Fruit fly (Drosophila melanogaster) whole organism, embryonic: Measurements from ENCODE around the gene qjt.

Source experiments
- BtbVII ChIP-seq: fragments of 200-800 bp; sonication (Bioruptor generic); optimal IDR thresholded peaks from 3 replicates; lab custom pipeline; 2017; ENCODE audit warnings: missing biosample characterization, mild to moderate bottlenecking, missing genetic modification characterization
- CG1233 ChIP-seq: fragments of 200-800 bp; sonication (Bioruptor generic); optimal IDR thresholded peaks from 4 replicates; lab custom pipeline; 2018; ENCODE audit warnings: missing biosample characterization, mild to moderate bottlenecking, missing genetic modification characterization
- CG13296 ChIP-seq: fragments of 200-800 bp; sonication (Bioruptor generic); optimal IDR thresholded peaks from 3 replicates; lab custom pipeline; 2018; ENCODE audit warnings: missing biosample characterization, mild to moderate bottlenecking, missing genetic modification characterization
- CG13424 ChIP-seq: fragments of 200-800 bp; sonication (Bioruptor generic); optimal IDR thresholded peaks from 2 replicates; lab custom pipeline; 2019; ENCODE audit warnings: missing biosample characterization, mild to moderate bottlenecking, missing genetic modification characterization, moderate library complexity
- CG15479 ChIP-seq: fragments of 200-800 bp; sonication (Bioruptor generic); optimal IDR thresholded peaks from 3 replicates; lab custom pipeline; 2019; ENCODE audit warnings: missing biosample characterization, mild to moderate bottlenecking, missing genetic modification characterization, moderate library complexity
- CG3065 ChIP-seq: fragments of 200-800 bp; sonication (Bioruptor generic); optimal IDR thresholded peaks from 2 replicates; lab custom pipeline; 2016; ENCODE audit warnings: missing biosample characterization, missing genetic modification characterization
- CG31441 ChIP-seq: fragments of 200-800 bp; sonication (Bioruptor generic); IDR thresholded peaks from 2 replicates; pipeline ENCODE4 v1.3.6; 2022; ENCODE audit warnings: missing biosample characterization, missing genetic modification characterization
- CG33213 ChIP-seq: fragments of 200-800 bp; sonication (Bioruptor generic); optimal IDR thresholded peaks from 3 replicates; lab custom pipeline; 2016; ENCODE audit warnings: missing biosample characterization, missing genetic modification characterization
- CG5953 ChIP-seq: fragments of 200-800 bp; sonication (Bioruptor generic); IDR thresholded peaks from 2 replicates; pipeline ENCODE4 v1.3.6; 2022; ENCODE audit warnings: missing biosample characterization, missing genetic modification characterization
- CG7839 ChIP-seq: fragments of 200-800 bp; sonication (Bioruptor generic); optimal IDR thresholded peaks from 3 replicates; lab custom pipeline; 2018; ENCODE audit warnings: missing biosample characterization, mild to moderate bottlenecking, missing genetic modification characterization, moderate library complexity
- CG9797 ChIP-seq: fragments of 200-800 bp; sonication (Bioruptor generic); optimal IDR thresholded peaks from 3 replicates; lab custom pipeline; 2018; ENCODE audit warnings: missing biosample characterization, mild to moderate bottlenecking, missing genetic modification characterization
- CG9817 ChIP-seq: fragments of 200-800 bp; sonication (Bioruptor generic); optimal IDR thresholded peaks from 2 replicates; lab custom pipeline; 2018; ENCODE audit warnings: missing biosample characterization, mild to moderate bottlenecking, missing genetic modification characterization, moderate library complexity
- CHES-1-like ChIP-seq: fragments of 200-800 bp; sonication (Bioruptor generic); optimal IDR thresholded peaks from 2 replicates; lab custom pipeline; 2016; ENCODE audit warnings: missing biosample characterization, missing genetic modification characterization
- Dfd ChIP-seq, 2 experiments: fragments of >200 bp; optimal IDR thresholded peaks; 2 replicates each; lab custom pipeline; 2017; ENCODE audit warnings: missing biosample characterization in 2 of 2, missing genetic modification characterization in 2 of 2
- Dip2 ChIP-seq: fragments of 200-800 bp; sonication (Bioruptor generic); IDR thresholded peaks from 2 replicates; pipeline ENCODE4 v1.3.6; 2022; ENCODE audit warnings: missing biosample characterization, missing genetic modification characterization
- E2f1 ChIP-seq: fragments of 200-800 bp; sonication (Bioruptor generic); IDR thresholded peaks from 2 replicates; pipeline ENCODE4 v1.3.6; 2022; ENCODE audit warnings: missing biosample characterization, missing genetic modification characterization
- Fer3 ChIP-seq: fragments of 200-800 bp; sonication (Bioruptor generic); optimal IDR thresholded peaks from 2 replicates; lab custom pipeline; 2018; ENCODE audit warnings: missing biosample characterization, mild to moderate bottlenecking, missing genetic modification characterization, moderate library complexity
- GATAe ChIP-seq: fragments of 200-800 bp; sonication (Bioruptor generic); conservative IDR thresholded peaks from 2 replicates; pipeline ENCODE4 v1.3.6; 2022; ENCODE audit warnings: missing biosample characterization, missing genetic modification characterization
- Gsc ChIP-seq: fragments of 200-800 bp; sonication (Bioruptor generic); IDR thresholded peaks from 2 replicates; pipeline ENCODE4 v1.3.6; 2022; ENCODE audit warnings: missing biosample characterization, missing genetic modification characterization
- HLHmδ ChIP-seq: fragments of 200-800 bp; sonication (Bioruptor generic); optimal IDR thresholded peaks from 2 replicates; lab custom pipeline; 2018; ENCODE audit warnings: missing biosample characterization, mild to moderate bottlenecking, missing genetic modification characterization, moderate library complexity
- Hey ChIP-seq: fragments of 200-800 bp; sonication (Bioruptor generic); optimal IDR thresholded peaks from 3 replicates; lab custom pipeline; 2018; ENCODE audit warnings: missing biosample characterization, mild to moderate bottlenecking, missing genetic modification characterization
- HmgZ ChIP-seq: fragments of 200-800 bp; sonication (Bioruptor generic); optimal IDR thresholded peaks from 2 replicates; lab custom pipeline; 2018; ENCODE audit warnings: missing biosample characterization, mild to moderate bottlenecking, missing genetic modification characterization
- Hmr ChIP-seq: fragments of 200-800 bp; sonication (Bioruptor generic); optimal IDR thresholded peaks from 3 replicates; lab custom pipeline; 2017; ENCODE audit warnings: mild to moderate bottlenecking, missing biosample characterization, missing genetic modification reagents, missing genetic modification characterization
- Med ChIP-seq: fragments of 200-800 bp; sonication (Bioruptor generic); peaks from one replicate; lab custom pipeline; 2016; ENCODE audit warnings: missing biosample characterization, missing genetic modification characterization, mild to moderate bottlenecking, inconsistent platforms, moderate library complexity
- Nf-YA ChIP-seq: fragments of 200-800 bp; sonication (Bioruptor generic); IDR thresholded peaks from 2 replicates; pipeline ENCODE4 v1.3.6; 2022; ENCODE audit warnings: missing biosample characterization, missing genetic modification characterization
- Nf-YC ChIP-seq: fragments of 200-800 bp; optimal IDR thresholded peaks from 3 replicates; lab custom pipeline; 2019; ENCODE audit warnings: missing biosample characterization, mild to moderate bottlenecking, missing genetic modification characterization, moderate library complexity
- Pdp1 ChIP-seq, 2 experiments: fragments of 200-800 bp; sonication (Bioruptor generic); optimal IDR thresholded peaks; 3 replicates each; lab custom pipeline; 2016; ENCODE audit warnings: missing biosample characterization in 2 of 2, missing genetic modification characterization in 2 of 2, mild to moderate bottlenecking in 1 of 2, moderate library complexity in 1 of 2
- Rfx ChIP-seq: fragments of 200-800 bp; sonication (Bioruptor generic); IDR thresholded peaks from 2 replicates; pipeline ENCODE4 v1.3.6; 2022; ENCODE audit warnings: missing biosample characterization, missing genetic modification characterization
- Usf ChIP-seq: fragments of 200-800 bp; sonication (Bioruptor generic); optimal IDR thresholded peaks from 2 replicates; lab custom pipeline; 2017; ENCODE audit warnings: missing genotype, missing biosample characterization, missing genetic modification characterization
- al ChIP-seq: fragments of 200-800 bp; sonication (Bioruptor generic); IDR thresholded peaks from 2 replicates; pipeline ENCODE4 v1.3.6; 2022; ENCODE audit warnings: missing biosample characterization, missing genetic modification characterization
- az2 ChIP-seq: fragments of 200-800 bp; sonication (Bioruptor generic); optimal IDR thresholded peaks from 3 replicates; lab custom pipeline; 2016; ENCODE audit warnings: missing biosample characterization, missing genetic modification characterization
- bab2 ChIP-seq: fragments of 200-800 bp; sonication (Bioruptor generic); optimal IDR thresholded peaks from 2 replicates; lab custom pipeline; 2016; ENCODE audit warnings: missing biosample characterization, missing genetic modification characterization
- dm ChIP-seq: fragments of 200-800 bp; sonication (Bioruptor generic); optimal IDR thresholded peaks from 3 replicates; lab custom pipeline; 2016; ENCODE audit warnings: missing biosample characterization, missing genetic modification characterization
- gce ChIP-seq: fragments of 200-800 bp; sonication (Bioruptor generic); IDR thresholded peaks from 3 replicates; pipeline ENCODE4 v1.3.6; 2022; ENCODE audit warnings: missing biosample characterization, missing genetic modification characterization
- gcm2 ChIP-seq: fragments of 200-800 bp; sonication (Bioruptor generic); optimal IDR thresholded peaks from 2 replicates; lab custom pipeline; 2016; ENCODE audit warnings: missing biosample characterization, missing genetic modification characterization
- grau ChIP-seq: fragments of 200-800 bp; optimal IDR thresholded peaks from 3 replicates; lab custom pipeline; 2019; ENCODE audit warnings: missing biosample characterization, mild to moderate bottlenecking, missing genetic modification characterization, moderate library complexity
- gro ChIP-seq: fragments of 200-800 bp; sonication (Bioruptor generic); optimal IDR thresholded peaks from 2 replicates; lab custom pipeline; 2016; ENCODE audit warnings: missing biosample characterization, missing genetic modification characterization
- lilli ChIP-seq: fragments of 200-800 bp; sonication (Bioruptor generic); optimal IDR thresholded peaks from 3 replicates; lab custom pipeline; 2016; ENCODE audit warnings: missing biosample characterization, missing genetic modification characterization
- lola ChIP-seq, 3 experiments: fragments of >200 bp in 2 of 3; fragments of 200-800 bp in 1 of 3; sonication (Bioruptor generic) in 1 of 3; optimal IDR thresholded peaks; 2 replicates each; lab custom pipeline; 2017 to 2019; ENCODE audit warnings: missing biosample characterization in 3 of 3, missing genetic modification characterization in 3 of 3, mild to moderate bottlenecking in 1 of 3, moderate library complexity in 1 of 3
- mirr ChIP-seq: fragments of 200-800 bp; sonication (Bioruptor generic); optimal IDR thresholded peaks from 3 replicates; lab custom pipeline; 2018; ENCODE audit warnings: missing biosample characterization, mild to moderate bottlenecking, missing genetic modification characterization
- oc ChIP-seq: fragments of 200-800 bp; sonication (Bioruptor generic); optimal IDR thresholded peaks from 2 replicates; lab custom pipeline; 2018; ENCODE audit warnings: missing biosample characterization, mild to moderate bottlenecking, missing genetic modification characterization, moderate library complexity
- pfk ChIP-seq: fragments of 200-800 bp; sonication (Bioruptor generic); optimal IDR thresholded peaks from 2 replicates; lab custom pipeline; 2018; ENCODE audit warnings: missing biosample characterization, mild to moderate bottlenecking, missing genetic modification characterization, moderate library complexity
- phol ChIP-seq: fragments of 200-800 bp; sonication (Bioruptor generic); optimal IDR thresholded peaks from 3 replicates; lab custom pipeline; 2018; ENCODE audit warnings: missing biosample characterization, mild to moderate bottlenecking, missing genetic modification characterization, moderate library complexity
- pzg ChIP-seq: fragments of 200-800 bp; sonication (Bioruptor generic); optimal IDR thresholded peaks from 3 replicates; lab custom pipeline; 2018; ENCODE audit warnings: missing biosample characterization, mild to moderate bottlenecking, missing genetic modification characterization, moderate library complexity
- rib ChIP-seq: fragments of 200-800 bp; sonication (Bioruptor generic); IDR thresholded peaks from 2 replicates; pipeline ENCODE4 v1.3.6; 2022; ENCODE audit warnings: missing biosample characterization, missing genetic modification characterization
- row ChIP-seq: fragments of 200-800 bp; sonication (Bioruptor generic); IDR thresholded peaks from 3 replicates; pipeline ENCODE4 v1.3.6; 2022; ENCODE audit warnings: missing biosample characterization, missing genetic modification characterization
- sens ChIP-seq: fragments of 200-800 bp; sonication (Bioruptor generic); peaks from one replicate; lab custom pipeline; 2016; ENCODE audit warnings: missing biosample characterization, missing genetic modification characterization
- slbo ChIP-seq: fragments of 200-800 bp; sonication (Bioruptor generic); IDR thresholded peaks from 2 replicates; pipeline ENCODE4 v1.3.6; 2022; ENCODE audit warnings: missing biosample characterization, missing genetic modification characterization
- ttk ChIP-seq: fragments of 200-800 bp; sonication (Bioruptor generic); IDR thresholded peaks from 2 replicates; pipeline ENCODE4 v2.1.2; 2022; ENCODE audit warnings: missing biosample characterization, missing genetic modification characterization
- wor ChIP-seq: fragments of 200-800 bp; sonication (Bioruptor generic); IDR thresholded peaks from 2 replicates; pipeline ENCODE4 v1.3.6; 2022; ENCODE audit warnings: missing biosample characterization, missing genetic modification characterization
- zf30C ChIP-seq: fragments of 200-800 bp; sonication (Bioruptor generic); optimal IDR thresholded peaks from 3 replicates; lab custom pipeline; 2018; ENCODE audit warnings: missing biosample characterization, mild to moderate bottlenecking, missing genetic modification characterization

qjt gene

dm6 chr3L:17430957-17431585 lies 47.8 kb upstream of the qjt start (continued):
- TF ChIP-seq rib = no peak
- TF ChIP-seq ttk = no peak
- peak; percentile 35; the same call in 1 of the 3 replicates for TF ChIP-seq row (GFP tag; lab: Robert Waterston, UW)
- TF ChIP-seq CG3065 (GFP tag; lab: Kevin White, UChicago) = no peak
- TF ChIP-seq dm (GFP tag; lab: Kevin White, UChicago) = no peak
- no peak for TF ChIP-seq CG5953 (GFP tag; lab: Robert Waterston, UW)
- no peak for TF ChIP-seq GATAe
- TF ChIP-seq pfk (GFP tag; lab: Kevin White, UChicago) = peak; percentile 81
- TF ChIP-seq HmgZ = no peak
- peak; percentile 12 for TF ChIP-seq CHES-1-like (GFP tag; lab: Kevin White, UChicago)
- TF ChIP-seq az2 (GFP tag; lab: Kevin White, UChicago) = no peak
- TF ChIP-seq CG1233 (GFP tag; lab: Kevin White, UChicago) = no peak
- no peak for TF ChIP-seq Dfd (GFP tag; optimal IDR thresholded peaks at IDR 0.05; lab: Kevin White, UChicago)
- no peak for TF ChIP-seq Dip2 (GFP tag; lab: Robert Waterston, UW)
- no peak for TF ChIP-seq Gsc
- TF ChIP-seq CG9817 (tag; lab: Kevin White, UChicago) = peak; percentile 5
- TF ChIP-seq CG33213 (GFP tag; lab: Kevin White, UChicago) = peak; percentile 8
- TF ChIP-seq wor = no peak
- no peak for TF ChIP-seq Hey
- no peak for TF ChIP-seq CG9797
- no peak for TF ChIP-seq gce (GFP tag; lab: Robert Waterston, UW)
- TF ChIP-seq al (GFP tag; lab: Robert Waterston, UW) = no peak
- no peak for TF ChIP-seq pzg (GFP tag; lab: Kevin White, UChicago)
- TF ChIP-seq sens = peak; percentile 79
- TF ChIP-seq Pdp1 (GFP tag; optimal IDR thresholded peaks at IDR 0.05; lab: Kevin White, UChicago) = no peak
- peak; percentile 14 for TF ChIP-seq lilli
- TF ChIP-seq Nf-YA (GFP tag; lab: Robert Waterston, UW) = no peak
- peak; percentile 11 for TF ChIP-seq CG13296 (GFP tag; lab: Kevin White, UChicago)
- TF ChIP-seq oc = no peak
- peak; percentile 21 for TF ChIP-seq CG7839 (tag; lab: Kevin White, UChicago)
- TF ChIP-seq gro (GFP tag; lab: Kevin White, UChicago) = peak; percentile 7
- TF ChIP-seq gcm2 (GFP tag; lab: Kevin White, UChicago) = no peak
- no peak for TF ChIP-seq Usf (GFP tag; lab: Kevin White, UChicago)
- no peak for TF ChIP-seq grau
- TF ChIP-seq E2f1 (GFP tag; lab: Robert Waterston, UW) = no peak
- peak; percentile 49 for TF ChIP-seq Hmr (GFP tag; lab: Kevin White, UChicago)
- peak; percentile 33; the same call in 1 of the 2 replicates for TF ChIP-seq Rfx (GFP tag; lab: Robert Waterston, UW)
- peak; percentile 26 for TF ChIP-seq Fer3 (tag; lab: Kevin White, UChicago)
- no peak for TF ChIP-seq CG31441
- TF ChIP-seq CG13424 (tag; lab: Kevin White, UChicago) = no peak
- no peak for TF ChIP-seq lola (GFP tag; optimal IDR thresholded peaks at IDR 0.05; lab: Kevin White, UChicago)
- TF ChIP-seq CG15479 (GFP tag; lab: Kevin White, UChicago) = no peak
- no peak for TF ChIP-seq Nf-YC (tag; lab: Kevin White, UChicago)
- peak; percentile 43 for TF ChIP-seq slbo
- no peak for TF ChIP-seq BtbVII (GFP tag; lab: Kevin White, UChicago)
- TF ChIP-seq HLHmδ (GFP tag; lab: Kevin White, UChicago) = no peak
- TF ChIP-seq mirr (GFP tag; lab: Kevin White, UChicago) = peak; percentile 33
- TF ChIP-seq phol (tag; lab: Kevin White, UChicago) = peak; percentile 5
- no peak for TF ChIP-seq zf30C (GFP tag; lab: Kevin White, UChicago)
- peak; percentile 69 for TF ChIP-seq Med (GFP tag; lab: Kevin White, UChicago)
- TF ChIP-seq bab2 (GFP tag; lab: Kevin White, UChicago) = peak; percentile 11
